Fruit fly (Drosophila melanogaster) whole organism, embryonic: Measurements from ENCODE around the gene CG9133.

Experiments
- Ada2b ChIP-seq: fragments of 200-800 bp; sonication (Bioruptor generic); IDR thresholded peaks from 2 replicates; pipeline ENCODE4 v1.3.6; 2022; ENCODE audit warnings: missing biosample characterization, missing genetic modification characterization
- Atf-2 ChIP-seq: fragments of 200-800 bp; sonication (Bioruptor generic); optimal IDR thresholded peaks from 2 replicates; lab custom pipeline; 2016; ENCODE audit warnings: missing biosample characterization, missing genetic modification characterization
- C15 ChIP-seq: fragments of 200-800 bp; sonication (Bioruptor generic); IDR thresholded peaks from 3 replicates; pipeline ENCODE4 v1.3.6; 2022; ENCODE audit warnings: missing biosample characterization, missing genetic modification characterization
- CG10321 ChIP-seq: fragments of 200-800 bp; sonication (Bioruptor generic); IDR thresholded peaks from 2 replicates; pipeline ENCODE4 v1.3.6; 2022; ENCODE audit warnings: missing biosample characterization, missing genetic modification characterization
- CG10959 ChIP-seq: fragments of 200-800 bp; sonication (Bioruptor generic); IDR thresholded peaks from 2 replicates; pipeline ENCODE4 v1.3.6; 2022; ENCODE audit warnings: missing biosample characterization, missing genetic modification characterization
- CG12299 ChIP-seq: fragments of 200-800 bp; sonication (Bioruptor generic); optimal IDR thresholded peaks from 2 replicates; lab custom pipeline; 2018; ENCODE audit warnings: missing biosample characterization, mild to moderate bottlenecking, missing genetic modification characterization
- CG12769 ChIP-seq: fragments of 200-800 bp; sonication (Bioruptor generic); optimal IDR thresholded peaks from 2 replicates; lab custom pipeline; 2019; ENCODE audit warnings: missing biosample characterization, mild to moderate bottlenecking, missing genetic modification characterization, moderate library complexity
- CG2712 ChIP-seq: fragments of 200-800 bp; optimal IDR thresholded peaks from 3 replicates; lab custom pipeline; 2019; ENCODE audit warnings: missing biosample characterization, mild to moderate bottlenecking, missing genetic modification characterization, moderate library complexity
- CG31388 ChIP-seq: fragments of 200-800 bp; sonication (Bioruptor generic); optimal IDR thresholded peaks from 2 replicates; lab custom pipeline; 2016; ENCODE audit warnings: missing biosample characterization, missing genetic modification characterization
- CG42726 ChIP-seq: fragments of 200-800 bp; sonication (Bioruptor generic); IDR thresholded peaks from 2 replicates; pipeline ENCODE4 v1.3.6; 2022; ENCODE audit warnings: missing biosample characterization, missing genetic modification characterization; ENCODE audit not compliant: partially characterized antibody
- CG6175 ChIP-seq: fragments of 200-800 bp; sonication (Bioruptor generic); IDR thresholded peaks from 3 replicates; pipeline ENCODE4 v1.3.6; 2022; ENCODE audit warnings: missing biosample characterization, missing genetic modification characterization
- CG6854 ChIP-seq: fragments of 200-800 bp; sonication (Bioruptor generic); optimal IDR thresholded peaks from 3 replicates; lab custom pipeline; 2017; ENCODE audit warnings: missing biosample characterization, mild to moderate bottlenecking, missing genetic modification characterization
- CG7745 ChIP-seq: fragments of 200-800 bp; sonication (Bioruptor generic); optimal IDR thresholded peaks from 2 replicates; lab custom pipeline; 2018; ENCODE audit warnings: missing biosample characterization, mild to moderate bottlenecking, missing genetic modification characterization, moderate library complexity
- CG7839 ChIP-seq: fragments of 200-800 bp; sonication (Bioruptor generic); optimal IDR thresholded peaks from 3 replicates; lab custom pipeline; 2018; ENCODE audit warnings: missing biosample characterization, mild to moderate bottlenecking, missing genetic modification characterization, moderate library complexity
- CG7987 ChIP-seq: fragments of 200-800 bp; sonication (Bioruptor generic); optimal IDR thresholded peaks from 2 replicates; lab custom pipeline; 2018; ENCODE audit warnings: missing biosample characterization, mild to moderate bottlenecking, missing genetic modification characterization, moderate library complexity
- CG8924 ChIP-seq: fragments of 200-800 bp; optimal IDR thresholded peaks from 3 replicates; lab custom pipeline; 2019; ENCODE audit warnings: missing biosample characterization, mild to moderate bottlenecking, missing genetic modification characterization, moderate library complexity
- CG9876 ChIP-seq: fragments of 200-800 bp; sonication (Bioruptor generic); optimal IDR thresholded peaks from 2 replicates; lab custom pipeline; 2016; ENCODE audit warnings: missing biosample characterization, missing genetic modification characterization
- CkIIα-i1 ChIP-seq: fragments of 200-800 bp; sonication (Bioruptor generic); IDR thresholded peaks from 2 replicates; pipeline ENCODE4 v1.3.6; 2022; ENCODE audit warnings: missing biosample characterization, missing genetic modification characterization
- D19B ChIP-seq: fragments of 200-800 bp; sonication (Bioruptor generic); optimal IDR thresholded peaks from 2 replicates; lab custom pipeline; 2017; ENCODE audit warnings: missing biosample characterization, mild to moderate bottlenecking, missing genetic modification characterization
- Deaf1 ChIP-seq: fragments of 200-800 bp; optimal IDR thresholded peaks from 3 replicates; lab custom pipeline; 2019; ENCODE audit warnings: missing biosample characterization, mild to moderate bottlenecking, missing genetic modification characterization, moderate library complexity
- Elba2 ChIP-seq: fragments of 200-800 bp; sonication (Bioruptor generic); optimal IDR thresholded peaks from 3 replicates; lab custom pipeline; 2016; ENCODE audit warnings: missing biosample characterization, missing genetic modification characterization
- Ets97D ChIP-seq: fragments of 200-800 bp; sonication (Bioruptor generic); optimal IDR thresholded peaks from 3 replicates; lab custom pipeline; 2016; ENCODE audit warnings: missing biosample characterization, missing genetic modification characterization
- H15 ChIP-seq: fragments of 200-800 bp; sonication (Bioruptor generic); IDR thresholded peaks from 3 replicates; pipeline ENCODE4 v1.3.6; 2022; ENCODE audit warnings: missing biosample characterization, missing genetic modification characterization
- HmgD ChIP-seq: fragments of 200-800 bp; sonication (Bioruptor generic); optimal IDR thresholded peaks from 3 replicates; lab custom pipeline; 2016; ENCODE audit warnings: missing biosample characterization, missing genetic modification characterization
- Hmr ChIP-seq: fragments of 200-800 bp; sonication (Bioruptor generic); optimal IDR thresholded peaks from 3 replicates; lab custom pipeline; 2017; ENCODE audit warnings: mild to moderate bottlenecking, missing biosample characterization, missing genetic modification reagents, missing genetic modification characterization
- Hr3 ChIP-seq: fragments of 200-800 bp; sonication (Bioruptor generic); optimal IDR thresholded peaks from 3 replicates; lab custom pipeline; 2016; ENCODE audit warnings: missing biosample characterization, missing genetic modification characterization
- Lim3 ChIP-seq: fragments of 200-800 bp; sonication (Bioruptor generic); IDR thresholded peaks from 2 replicates; pipeline ENCODE4 v1.3.6; 2022; ENCODE audit warnings: missing biosample characterization, missing genetic modification characterization
- Med ChIP-seq: fragments of 200-800 bp; sonication (Bioruptor generic); peaks from one replicate; lab custom pipeline; 2016; ENCODE audit warnings: missing biosample characterization, missing genetic modification characterization, mild to moderate bottlenecking, inconsistent platforms, moderate library complexity
- NC2α ChIP-seq: fragments of 200-800 bp; sonication (Bioruptor generic); optimal IDR thresholded peaks from 2 replicates; lab custom pipeline; 2016; ENCODE audit warnings: missing biosample characterization, missing genetic modification characterization
- Nf-YC ChIP-seq: fragments of 200-800 bp; optimal IDR thresholded peaks from 3 replicates; lab custom pipeline; 2019; ENCODE audit warnings: missing biosample characterization, mild to moderate bottlenecking, missing genetic modification characterization, moderate library complexity
- Pdp1 ChIP-seq, 2 experiments: fragments of 200-800 bp; sonication (Bioruptor generic); optimal IDR thresholded peaks; 3 replicates each; lab custom pipeline; 2016; ENCODE audit warnings: missing biosample characterization in 2 of 2, missing genetic modification characterization in 2 of 2, mild to moderate bottlenecking in 1 of 2, moderate library complexity in 1 of 2
- Six4 ChIP-seq: fragments of 200-800 bp; sonication (Bioruptor generic); optimal IDR thresholded peaks from 2 replicates; lab custom pipeline; 2016; ENCODE audit warnings: missing biosample characterization, missing genetic modification characterization
- Sox100B ChIP-seq: fragments of 200-800 bp; sonication (Bioruptor generic); optimal IDR thresholded peaks from 3 replicates; lab custom pipeline; 2018; ENCODE audit warnings: missing biosample characterization, mild to moderate bottlenecking, missing genetic modification characterization
- dan ChIP-seq: fragments of 200-800 bp; sonication (Bioruptor generic); IDR thresholded peaks from 2 replicates; pipeline ENCODE4 v1.3.6; 2022; ENCODE audit warnings: missing biosample characterization, missing genetic modification characterization
- danr ChIP-seq: fragments of 200-800 bp; sonication (Bioruptor generic); IDR thresholded peaks from 2 replicates; pipeline ENCODE4 v1.3.6; 2022; ENCODE audit warnings: missing biosample characterization, missing genetic modification characterization
- dati ChIP-seq: fragments of 200-800 bp; sonication (Bioruptor generic); IDR thresholded peaks from 2 replicates; pipeline ENCODE4 v1.3.6; 2022; ENCODE audit warnings: missing biosample characterization, missing genetic modification characterization
- fd102C ChIP-seq: fragments of 200-800 bp; sonication (Bioruptor generic); optimal IDR thresholded peaks from 2 replicates; lab custom pipeline; 2018; ENCODE audit warnings: missing biosample characterization, mild to moderate bottlenecking, missing genetic modification characterization, moderate library complexity
- fd64A ChIP-seq: fragments of 200-800 bp; sonication (Bioruptor generic); optimal IDR thresholded peaks from 3 replicates; lab custom pipeline; 2018; ENCODE audit warnings: missing biosample characterization, mild to moderate bottlenecking, missing genetic modification characterization
- grn ChIP-seq: fragments of 200-800 bp; sonication (Bioruptor generic); optimal IDR thresholded peaks from 3 replicates; lab custom pipeline; 2017; ENCODE audit warnings: missing biosample characterization, missing genetic modification characterization
- ham ChIP-seq: fragments of 200-800 bp; sonication (Bioruptor generic); IDR thresholded peaks from 2 replicates; pipeline ENCODE4 v1.3.6; 2022; ENCODE audit warnings: missing biosample characterization, missing genetic modification characterization
- hbn ChIP-seq: fragments of 200-800 bp; sonication (Bioruptor generic); IDR thresholded peaks from 2 replicates; pipeline ENCODE4 v1.3.6; 2022; ENCODE audit warnings: missing biosample characterization, missing genetic modification characterization; ENCODE audit not compliant: partially characterized antibody
- oc ChIP-seq: fragments of 200-800 bp; sonication (Bioruptor generic); optimal IDR thresholded peaks from 2 replicates; lab custom pipeline; 2018; ENCODE audit warnings: missing biosample characterization, mild to moderate bottlenecking, missing genetic modification characterization, moderate library complexity
- pb ChIP-seq: fragments of 200-800 bp; sonication (Bioruptor generic); optimal IDR thresholded peaks from 3 replicates; lab custom pipeline; 2016; ENCODE audit warnings: missing biosample characterization, missing genetic modification characterization
- phol ChIP-seq: fragments of 200-800 bp; sonication (Bioruptor generic); optimal IDR thresholded peaks from 3 replicates; lab custom pipeline; 2018; ENCODE audit warnings: missing biosample characterization, mild to moderate bottlenecking, missing genetic modification characterization, moderate library complexity
- sc ChIP-seq, 3 experiments: fragments of >200 bp in 2 of 3; fragments of 200-800 bp in 1 of 3; sonication (Bioruptor generic) in 1 of 3; optimal IDR thresholded peaks; 2 replicates in 2 of 3; 3 replicates in 1 of 3; lab custom pipeline; 2017; ENCODE audit warnings: mild to moderate bottlenecking in 1 of 3, missing biosample characterization in 1 of 3, missing genetic modification characterization in 1 of 3, missing genetic modification reagents in 1 of 3
- shn ChIP-seq: fragments of 200-800 bp; sonication (Bioruptor generic); optimal IDR thresholded peaks from 3 replicates; lab custom pipeline; 2016; ENCODE audit warnings: missing biosample characterization, missing genetic modification characterization
- sug ChIP-seq: fragments of 200-800 bp; optimal IDR thresholded peaks from 2 replicates; lab custom pipeline; 2019; ENCODE audit warnings: missing biosample characterization, mild to moderate bottlenecking, missing genetic modification characterization, moderate library complexity
- tgo ChIP-seq: fragments of 200-800 bp; sonication (Bioruptor generic); IDR thresholded peaks from 3 replicates; pipeline ENCODE4 v1.3.6; 2022; ENCODE audit warnings: missing biosample characterization, missing genetic modification characterization
- twi ChIP-seq: fragments of 200-800 bp; optimal IDR thresholded peaks from 2 replicates; lab custom pipeline; 2019; ENCODE audit warnings: missing biosample characterization, mild to moderate bottlenecking, missing genetic modification characterization, moderate library complexity
- vnd ChIP-seq: fragments of 200-800 bp; sonication (Bioruptor generic); IDR thresholded peaks from 3 replicates; pipeline ENCODE4 v1.3.6; 2022; ENCODE audit warnings: missing biosample characterization, missing genetic modification characterization; ENCODE audit not compliant: partially characterized antibody

The CG9133 gene

DNA sequence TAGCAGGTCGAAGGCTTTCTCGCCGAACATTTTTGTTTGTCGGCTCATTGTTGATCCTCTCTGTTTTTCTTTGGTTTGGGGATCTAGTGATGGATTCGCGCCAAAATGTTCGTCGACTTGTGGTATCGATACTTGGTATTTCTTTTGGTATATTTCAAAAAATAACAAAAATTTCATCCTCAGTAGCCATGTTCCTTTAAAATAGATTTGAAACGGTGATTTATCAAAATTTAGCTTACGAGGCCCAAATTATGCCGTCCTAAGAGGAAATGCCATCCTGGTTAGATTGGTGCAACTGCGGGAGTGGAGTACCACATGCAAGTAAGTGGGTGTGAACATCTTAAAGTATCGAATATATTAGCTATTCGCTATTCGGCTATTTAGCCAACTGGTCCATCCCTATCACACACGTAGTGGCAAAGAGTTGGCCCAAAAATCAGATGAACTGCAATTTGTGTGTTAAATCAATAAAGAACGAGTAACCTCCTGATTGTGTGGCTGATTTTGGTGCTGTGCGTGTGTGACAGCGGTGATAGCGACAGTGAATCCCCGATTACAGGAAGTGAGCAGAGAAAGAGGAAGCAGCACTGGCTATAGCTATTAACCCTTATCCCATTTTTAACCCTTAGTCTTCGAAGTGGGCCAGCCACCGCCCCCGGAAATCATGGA, 4.1 kb upstream of the CG9133 start, which contains the start of the genes Psf1 and Sac1 (continued):
- TF ChIP-seq CG7987 (no peak), ham (no peak), CG7745 (tag; lab: Kevin White, UChicago) (no peak), oc (tag; lab: Kevin White, UChicago) (no peak), CG6854 (GFP tag; lab: Kevin White, UChicago) (no peak), CG7839 (peak; percentile 36), Nf-YC (tag; lab: Kevin White, UChicago) (no peak), CG42726 (GFP tag; lab: Robert Waterston, UW) (peak; percentile 57; the same call in 1 of the 2 replicates), CG10959 (GFP tag; lab: Robert Waterston, UW) (peak; percentile 84), CG12299 (tag; lab: Kevin White, UChicago) (no peak), vnd (GFP tag; lab: Robert Waterston, UW) (peak; percentile 82), CG10321 (GFP tag; lab: Robert Waterston, UW) (no peak), Ada2b (GFP tag; lab: Robert Waterston, UW) (no peak; the same call in 1 of the 2 replicates), dati (GFP tag; lab: Robert Waterston, UW) (no peak), fd102C (GFP tag; lab: Kevin White, UChicago) (no peak), danr (no peak), pb (peak; percentile 4), hbn (GFP tag; lab: Robert Waterston, UW) (peak; percentile 73), phol (tag; lab: Kevin White, UChicago) (peak; percentile 76), CG6175 (GFP tag; lab: Robert Waterston, UW) (no peak), tgo (0 out of 3 replicates have a peak, but pooled peaks have one; percentile 26), Six4 (GFP tag; lab: Kevin White, UChicago) (no peak), D19B (GFP tag; lab: Kevin White, UChicago) (no peak), Hr3 (GFP tag; lab: Kevin White, UChicago) (peak; percentile 21), NC2α (GFP tag; lab: Kevin White, UChicago) (no peak), C15 (GFP tag; lab: Robert Waterston, UW) (no peak), H15 (GFP tag; lab: Robert Waterston, UW) (no peak), CG2712 (tag; lab: Kevin White, UChicago) (no peak), sug (tag; lab: Kevin White, UChicago) (peak; percentile 65), Sox100B (GFP tag; lab: Kevin White, UChicago) (no peak), CkIIα-i1 (GFP tag; lab: Robert Waterston, UW) (no peak), fd64A (GFP tag; lab: Kevin White, UChicago) (no peak), Elba2 (GFP tag; lab: Kevin White, UChicago) (no peak), CG31388 (GFP tag; lab: Kevin White, UChicago) (no peak), CG9876 (GFP tag; lab: Kevin White, UChicago) (peak; percentile 24), grn (GFP tag; lab: Kevin White, UChicago) (no peak), HmgD (peak; percentile 29), dan (no peak), sc (optimal IDR thresholded peaks at IDR 0.05; lab: Kevin White, UChicago) (no peak), sc (GFP tag; optimal IDR thresholded peaks at IDR 0.05; lab: Kevin White, UChicago) (no peak), Pdp1 (GFP tag; optimal IDR thresholded peaks at IDR 0.05; lab: Kevin White, UChicago) (peak in 1 of 2 experiments; percentile 53), Atf-2 (GFP tag; lab: Kevin White, UChicago) (peak; percentile 28), Hmr (GFP tag; lab: Kevin White, UChicago) (peak; percentile 23), twi (tag; lab: Kevin White, UChicago) (no peak), Ets97D (GFP tag; lab: Kevin White, UChicago) (peak; percentile 74), CG8924 (tag; lab: Kevin White, UChicago) (peak; percentile 10), Med (GFP tag; lab: Kevin White, UChicago) (peak; percentile 88), CG12769 (no peak), Deaf1 (no peak), shn (GFP tag; lab: Kevin White, UChicago) (peak; percentile 62), Lim3 (GFP tag; lab: Robert Waterston, UW) (no peak)
